Fruit fly (Drosophila melanogaster) S2 (cell line): ENCODE data around the gene CG13380.

Source experiments
- CG8478 ChIP-seq: fragments of >200 bp; optimal IDR thresholded peaks from 2 replicates; lab custom pipeline; 2018
- CTCF ChIP-seq, 2 experiments: fragments of >200 bp; optimal IDR thresholded peaks; 2 replicates each; lab custom pipeline; 2018

The CG13380 gene

DNA sequence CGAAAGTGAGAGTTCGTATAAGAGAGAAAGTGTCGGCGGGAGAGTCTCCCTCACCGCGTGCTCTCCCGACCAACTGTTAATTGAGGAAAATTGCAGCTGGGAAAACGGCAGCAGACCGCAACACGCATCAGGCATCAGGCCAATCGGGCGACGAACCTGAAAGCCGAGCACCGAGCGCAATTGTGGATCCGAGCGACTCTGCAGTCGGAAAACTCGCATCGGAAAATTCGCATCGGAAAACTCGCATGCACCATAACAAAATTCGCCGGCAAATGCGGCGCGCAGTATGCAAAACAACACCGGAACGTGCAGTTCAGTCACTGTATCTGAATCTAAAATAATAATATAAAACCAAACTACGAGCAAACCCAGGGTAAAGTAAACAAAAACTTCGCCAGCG, 57.8 kb downstream of the CG13380 start, which contains the start of gene AstC-R1:
AstC-R1 (plus strand) TSS at position 301 of the 400 bp plus-strand sequence.
- TF ChIP-seq CG8478 (no peak), CTCF (optimal IDR thresholded peaks at IDR 0.05; lab: Kevin White, UChicago) (no peak)
